Worm (Caenorhabditis elegans): ENCODE results near the gene W08F4.1.

ce11 chrII:602969-603368 lies 9.6 kb downstream of the W08F4.1 start:
- TF ChIP-seq flt-1 (GFP tag; IDR thresholded peaks at IDR 0.05) (no peak), ztf-29 (GFP tag; IDR thresholded peaks at IDR 0.05) (no peak), ztf-23 (GFP tag; IDR thresholded peaks at IDR 0.05) (no peak), cog-1 (tag; optimal IDR thresholded peaks at IDR 0.05) (peak; percentile 64), ref-1 (GFP tag; conservative IDR thresholded peaks at IDR 0.05) (no peak), tab-1 (GFP tag; IDR thresholded peaks at IDR 0.05) (no peak), med-1 (GFP tag; optimal IDR thresholded peaks at IDR 0.05; ENCODE audit: insufficient read depth) (no peak), T22C8.4 (GFP tag; IDR thresholded peaks at IDR 0.05) (no peak), klf-2 (GFP tag; conservative IDR thresholded peaks at IDR 0.05) (no peak)

Data from whole organism, midembryonic.